Worm (Caenorhabditis elegans): ENCODE results near the gene Y4C6B.7.

Y4C6B.7 gene

ce11 chrIV:5306040-5306439, 47.2 kb downstream of the Y4C6B.7 start, which contains the start of gene ZK354.8:
Gene ZK354.8 (minus strand): TSS chrIV:5306140.
- TF ChIP-seq ref-1 (GFP tag; conservative IDR thresholded peaks at IDR 0.05) (no peak), T22C8.4 (GFP tag; IDR thresholded peaks at IDR 0.05) (no peak), cog-1 (tag; optimal IDR thresholded peaks at IDR 0.05) (no peak), flt-1 (GFP tag; IDR thresholded peaks at IDR 0.05) (no peak), tab-1 (GFP tag; IDR thresholded peaks at IDR 0.05) (no peak), med-1 (GFP tag; optimal IDR thresholded peaks at IDR 0.05; ENCODE audit: insufficient read depth) (no peak), ztf-23 (GFP tag; IDR thresholded peaks at IDR 0.05) (no peak), ztf-29 (GFP tag; IDR thresholded peaks at IDR 0.05) (no peak), klf-2 (GFP tag; conservative IDR thresholded peaks at IDR 0.05) (no peak)

ce11 chrIV:5303030-5303429, 50.2 kb downstream of the Y4C6B.7 start, which contains the start of gene ZK354.7:
Gene ZK354.7 (minus strand): TSS chrIV:5303130.
- TF ChIP-seq ztf-29 (GFP tag; IDR thresholded peaks at IDR 0.05) = no peak
- no peak for TF ChIP-seq klf-2 (GFP tag; conservative IDR thresholded peaks at IDR 0.05)
- TF ChIP-seq T22C8.4 (GFP tag; IDR thresholded peaks at IDR 0.05) = no peak
- no peak for TF ChIP-seq flt-1 (GFP tag; IDR thresholded peaks at IDR 0.05)
- no peak for TF ChIP-seq tab-1 (GFP tag; IDR thresholded peaks at IDR 0.05)
- TF ChIP-seq ref-1 (GFP tag; conservative IDR thresholded peaks at IDR 0.05) = no peak
- TF ChIP-seq med-1 (GFP tag; optimal IDR thresholded peaks at IDR 0.05; ENCODE audit: insufficient read depth) = no peak
- TF ChIP-seq ztf-23 (GFP tag; IDR thresholded peaks at IDR 0.05) = no peak
- TF ChIP-seq cog-1 (tag; optimal IDR thresholded peaks at IDR 0.05) = no peak

Data from whole organism, midembryonic.